Fruit fly (Drosophila melanogaster): ENCODE measurements around the gene CG5001.

Gene CG5001

DNA sequence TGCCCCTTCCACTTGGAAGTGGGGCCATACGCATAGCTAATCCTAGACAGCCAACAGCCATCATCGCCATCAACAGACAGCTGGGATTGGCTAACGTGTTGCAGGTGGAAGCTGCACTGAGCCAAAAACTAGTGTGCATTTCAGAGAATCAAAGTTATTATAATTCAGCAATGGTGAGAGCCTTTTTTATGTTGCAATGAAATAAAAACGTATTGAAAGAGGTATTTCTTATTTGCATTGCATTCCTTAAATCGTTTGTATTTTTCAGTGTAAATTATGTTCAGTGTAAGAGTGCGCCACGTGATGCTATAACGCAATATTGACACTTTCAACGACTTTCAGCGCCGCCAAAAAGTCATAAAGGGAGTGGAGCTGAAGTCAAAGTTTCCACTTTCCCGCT, 28.0 kb downstream of the CG5001 start (continued):
- peak in 1 of 2 experiments; percentile 12 for TF ChIP-seq Hr51 (GFP tag; optimal IDR thresholded peaks at IDR 0.05)
- no peak for TF ChIP-seq CG15269 (tag; optimal IDR thresholded peaks at IDR 0.05)
- TF ChIP-seq CG2712 (tag; optimal IDR thresholded peaks at IDR 0.05): peak; percentile 30
- peak; percentile 55 for TF ChIP-seq CG11504 (tag; optimal IDR thresholded peaks at IDR 0.05)
- no peak for TF ChIP-seq zen (tag; optimal IDR thresholded peaks at IDR 0.05)
- TF ChIP-seq ind (GFP tag; optimal IDR thresholded peaks at IDR 0.05): peak; percentile 33
- TF ChIP-seq pb (GFP tag; optimal IDR thresholded peaks at IDR 0.05): no peak
- peak in 1 of 2 experiments; percentile 46 for TF ChIP-seq bsh (GFP tag; optimal IDR thresholded peaks at IDR 0.05)
- TF ChIP-seq CG3726 (GFP tag; IDR thresholded peaks at IDR 0.05): no peak
- TF ChIP-seq Xbp1 (GFP tag; optimal IDR thresholded peaks at IDR 0.05): peak; percentile 40
- peak; percentile 38 for TF ChIP-seq CG17359 (tag; optimal IDR thresholded peaks at IDR 0.05)
- TF ChIP-seq ken (GFP tag; IDR thresholded peaks at IDR 0.05): peak; percentile 30; the same call in 1 of the 3 replicates
- TF ChIP-seq row (GFP tag; IDR thresholded peaks at IDR 0.05): peak; percentile 35; the same call in 1 of the 3 replicates
- TF ChIP-seq Med (GFP tag): peak; percentile 70
- TF ChIP-seq CG4424 (GFP tag; optimal IDR thresholded peaks at IDR 0.05): peak; percentile 16

- TF ChIP-seq disco-r (GFP tag; optimal IDR thresholded peaks at IDR 0.05) (no peak), CG18764 (GFP tag; optimal IDR thresholded peaks at IDR 0.05) (no peak), emc (GFP tag; optimal IDR thresholded peaks at IDR 0.05) (no peak), sna (GFP tag; IDR thresholded peaks at IDR 0.05; ENCODE audit: partially characterized antibody) (no peak), lmd (GFP tag; IDR thresholded peaks at IDR 0.05) (peak; percentile 45; the same call in 1 of the 2 replicates), tio (GFP tag; optimal IDR thresholded peaks at IDR 0.05) (no peak), Myb (GFP tag; optimal IDR thresholded peaks at IDR 0.05) (no peak), onecut (GFP tag; IDR thresholded peaks at IDR 0.05) (no peak), YL-1 (GFP tag; optimal IDR thresholded peaks at IDR 0.05) (no peak), Usf (GFP tag; optimal IDR thresholded peaks at IDR 0.05) (no peak), CG8944 (GFP tag; optimal IDR thresholded peaks at IDR 0.05) (no peak), ems (GFP tag; optimal IDR thresholded peaks at IDR 0.05) (no peak), Pdp1 (GFP tag; optimal IDR thresholded peaks at IDR 0.05) (no peak), CG17568 (GFP tag; optimal IDR thresholded peaks at IDR 0.05) (no peak), gce (GFP tag; IDR thresholded peaks at IDR 0.05) (0 out of 3 replicates have a peak, but pooled peaks have one; percentile 44), CG30403 (GFP tag; optimal IDR thresholded peaks at IDR 0.05) (peak; percentile 43), CG6175 (GFP tag; IDR thresholded peaks at IDR 0.05) (no peak), ac (GFP tag; optimal IDR thresholded peaks at IDR 0.05) (no peak), zfh2 (GFP tag; optimal IDR thresholded peaks at IDR 0.05) (no peak), stwl (tag; optimal IDR thresholded peaks at IDR 0.05) (no peak), CG7839 (tag; optimal IDR thresholded peaks at IDR 0.05) (peak; percentile 57), D (optimal IDR thresholded peaks at IDR 0.05) (no peak), D (GFP tag; optimal IDR thresholded peaks at IDR 0.05) (peak; percentile 7), CG9215 (GFP tag; IDR thresholded peaks at IDR 0.05) (no peak), psq (GFP tag; optimal IDR thresholded peaks at IDR 0.05) (no peak), mam (GFP tag; optimal IDR thresholded peaks at IDR 0.05) (no peak), maf-S (GFP tag; optimal IDR thresholded peaks at IDR 0.05) (no peak), aop (GFP tag; IDR thresholded peaks at IDR 0.05) (no peak), pita (GFP tag; optimal IDR thresholded peaks at IDR 0.05) (no peak), gfzf (GFP tag; optimal IDR thresholded peaks at IDR 0.05) (no peak), ham (GFP tag; IDR thresholded peaks at IDR 0.05) (no peak), CG4730 (GFP tag; IDR thresholded peaks at IDR 0.05) (peak; percentile 30; the same call in 1 of the 2 replicates), Sox100B (GFP tag; optimal IDR thresholded peaks at IDR 0.05) (peak; percentile 17), TFAM (GFP tag; optimal IDR thresholded peaks at IDR 0.05) (no peak), Hr51 (GFP tag; optimal IDR thresholded peaks at IDR 0.05) (peak in 1 of 2 experiments; percentile 50), CTCF (GFP tag; optimal IDR thresholded peaks at IDR 0.05) (no peak), CG8359 (GFP tag; optimal IDR thresholded peaks at IDR 0.05; ENCODE audit: borderline replicate concordance) (no peak), bab2 (GFP tag; optimal IDR thresholded peaks at IDR 0.05) (peak; percentile 19)
Observed at dm6 chr2L:1214465-1214864, 28.9 kb downstream of the CG5001 start.

Data from whole organism, embryonic.